Worm (Caenorhabditis elegans) whole organism, late embryonic: Measurements from ENCODE around the gene F59F3.6.

Experiments
- C08G9.2 ChIP-seq: sonication (generic microtip); optimal IDR thresholded peaks from 2 replicates; lab custom pipeline; 2016; ENCODE audit warnings: mild to moderate bottlenecking, missing genetic modification characterization, moderate library complexity, missing compliant biosample characterization
- K02D7.2 ChIP-seq: sonication (generic microtip); optimal IDR thresholded peaks from 2 replicates; lab custom pipeline; 2017; ENCODE audit warnings: mild to moderate bottlenecking, missing genetic modification characterization, missing compliant biosample characterization
- K09A11.1 ChIP-seq: sonication (generic microtip); optimal IDR thresholded peaks from 2 replicates; lab custom pipeline; 2017; ENCODE audit warnings: antibody characterized with exemption, mild to moderate bottlenecking, missing genetic modification characterization, missing compliant biosample characterization; ENCODE audit not compliant: insufficient read depth
- ahr-1 ChIP-seq: sonication (generic microtip); optimal IDR thresholded peaks from 2 replicates; lab custom pipeline; 2016; ENCODE audit warnings: missing genetic modification characterization, missing compliant biosample characterization
- ceh-14 ChIP-seq: sonication (generic microtip); optimal IDR thresholded peaks from 2 replicates; lab custom pipeline; 2016; ENCODE audit warnings: missing genotype, missing genetic modification characterization, missing compliant biosample characterization
- ceh-18 ChIP-seq: sonication (generic microtip); optimal IDR thresholded peaks from 2 replicates; lab custom pipeline; 2016; ENCODE audit warnings: missing genetic modification characterization, missing compliant biosample characterization
- ceh-19 ChIP-seq: fragments of 200-800 bp; sonication (Bioruptor generic); optimal IDR thresholded peaks from 2 replicates; lab custom pipeline; 2018; ENCODE audit warnings: mild to moderate bottlenecking, missing genetic modification characterization, missing compliant biosample characterization
- ceh-2 ChIP-seq: sonication (generic microtip); optimal IDR thresholded peaks from 2 replicates; lab custom pipeline; 2016; ENCODE audit warnings: missing genotype, missing genetic modification characterization, missing compliant biosample characterization
- ceh-22 ChIP-seq: sonication (generic microtip); optimal IDR thresholded peaks from 2 replicates; lab custom pipeline; 2017; ENCODE audit warnings: missing biosample characterization, missing genetic modification characterization
- ceh-30 ChIP-seq: fragments of 150-350 bp; optimal IDR thresholded peaks from 2 replicates; lab custom pipeline; 2014; ENCODE audit warnings: missing biosample characterization, missing genetic modification characterization
- ceh-31 ChIP-seq: sonication (generic microtip); optimal IDR thresholded peaks from 2 replicates; lab custom pipeline; 2016; ENCODE audit warnings: missing genetic modification characterization, missing compliant biosample characterization
- ceh-9 ChIP-seq: sonication (generic microtip); optimal IDR thresholded peaks from 2 replicates; lab custom pipeline; 2016; ENCODE audit warnings: mild to moderate bottlenecking, missing genetic modification characterization, inconsistent platforms, missing compliant biosample characterization
- dve-1 ChIP-seq: sonication (generic microtip); optimal IDR thresholded peaks from 2 replicates; lab custom pipeline; 2017; ENCODE audit warnings: antibody characterized with exemption, mild to moderate bottlenecking, missing genetic modification characterization, missing compliant biosample characterization
- elt-2 ChIP-seq: sonication (generic microtip); optimal IDR thresholded peaks from 2 replicates; lab custom pipeline; 2016; ENCODE audit warnings: missing genetic modification reagents, missing genetic modification characterization, missing compliant biosample characterization
- elt-4 ChIP-seq: sonication (generic microtip); optimal IDR thresholded peaks from 2 replicates; lab custom pipeline; 2016; ENCODE audit warnings: missing genetic modification characterization, missing compliant biosample characterization
- ets-4 ChIP-seq: sonication (generic microtip); optimal IDR thresholded peaks from 2 replicates; lab custom pipeline; 2016; ENCODE audit warnings: missing genetic modification characterization, missing compliant biosample characterization
- fkh-10 ChIP-seq: fragments of 150-350 bp; optimal IDR thresholded peaks from 2 replicates; lab custom pipeline; 2014; ENCODE audit warnings: missing biosample characterization, missing genetic modification reagents, missing genetic modification characterization
- fkh-6 ChIP-seq: sonication (generic microtip); optimal IDR thresholded peaks from 2 replicates; lab custom pipeline; 2016; ENCODE audit warnings: missing genetic modification characterization, missing compliant biosample characterization
- hlh-13 ChIP-seq: fragments of 200-800 bp; sonication (Bioruptor generic); optimal IDR thresholded peaks from 2 replicates; lab custom pipeline; 2018; ENCODE audit warnings: mild to moderate bottlenecking, missing genetic modification characterization, missing compliant biosample characterization
- hlh-15 ChIP-seq: sonication (generic microtip); optimal IDR thresholded peaks from 2 replicates; lab custom pipeline; 2016; ENCODE audit warnings: missing genetic modification characterization, missing compliant biosample characterization
- hlh-30 ChIP-seq: sonication (generic microtip); optimal IDR thresholded peaks from 2 replicates; lab custom pipeline; 2017; ENCODE audit warnings: antibody characterized with exemption, missing genetic modification characterization, missing compliant biosample characterization; ENCODE audit not compliant: insufficient read depth
- hlh-6 ChIP-seq: sonication (generic microtip); optimal IDR thresholded peaks from 2 replicates; lab custom pipeline; 2016; ENCODE audit warnings: missing genotype, missing genetic modification characterization, missing compliant biosample characterization
- hlh-8 ChIP-seq: sonication (generic microtip); optimal IDR thresholded peaks from 2 replicates; lab custom pipeline; 2016; ENCODE audit warnings: missing genotype, missing genetic modification characterization, missing compliant biosample characterization
- madf-2 ChIP-seq: sonication (generic microtip); optimal IDR thresholded peaks from 2 replicates; lab custom pipeline; 2017; ENCODE audit warnings: missing genetic modification characterization, missing compliant biosample characterization
- nfya-1 ChIP-seq: sonication (generic microtip); optimal IDR thresholded peaks from 2 replicates; lab custom pipeline; 2017; ENCODE audit warnings: missing genetic modification characterization, mild to moderate bottlenecking, missing compliant biosample characterization, antibody characterized with exemption, moderate library complexity
- nhr-11 ChIP-seq: fragments of 150-350 bp; optimal IDR thresholded peaks from 2 replicates; lab custom pipeline; 2014; ENCODE audit warnings: missing biosample characterization, missing genetic modification characterization
- pax-1 ChIP-seq: fragments of 150-350 bp; optimal IDR thresholded peaks from 2 replicates; lab custom pipeline; 2014; ENCODE audit warnings: missing biosample characterization, missing genetic modification characterization
- pha-4 ChIP-seq: fragments of 150-350 bp; optimal IDR thresholded peaks from 2 replicates; lab custom pipeline; 2018; ENCODE audit warnings: missing biosample characterization, missing genetic modification reagents, missing genetic modification characterization
- pqm-1 ChIP-seq: sonication (generic microtip); optimal IDR thresholded peaks from 2 replicates; lab custom pipeline; 2016; ENCODE audit warnings: missing genetic modification characterization, missing compliant biosample characterization
- pros-1 ChIP-seq: fragments of 150-350 bp; optimal IDR thresholded peaks from 2 replicates; lab custom pipeline; 2014; ENCODE audit warnings: missing biosample characterization, missing genetic modification reagents, missing genetic modification characterization
- sox-2 ChIP-seq: fragments of 200-800 bp; sonication (Bioruptor generic); IDR thresholded peaks from 2 replicates; pipeline ENCODE4 v1.3.6; 2022; ENCODE audit warnings: missing genetic modification reagents, missing genetic modification characterization, missing compliant biosample characterization
- tbx-7 ChIP-seq: sonication (generic microtip); optimal IDR thresholded peaks from 2 replicates; lab custom pipeline; 2016; ENCODE audit warnings: missing genotype, missing genetic modification characterization, missing compliant biosample characterization
- unc-42 ChIP-seq: sonication (generic microtip); optimal IDR thresholded peaks from 2 replicates; lab custom pipeline; 2016; ENCODE audit warnings: missing genotype, missing genetic modification characterization, missing compliant biosample characterization
- unc-86 ChIP-seq: sonication (generic microtip); optimal IDR thresholded peaks from 2 replicates; lab custom pipeline; 2016; ENCODE audit warnings: missing genetic modification characterization, missing compliant biosample characterization

Gene F59F3.6

ce11 chrX:10956972-10957678 lies 42.0 kb downstream of the F59F3.6 start:
- TF ChIP-seq elt-2 (tag; lab: Kevin White, UChicago) = peak; percentile 66
- TF ChIP-seq sox-2 (GFP tag; lab: Robert Waterston, UW) = no peak
- TF ChIP-seq nfya-1 (tag; lab: Kevin White, UChicago) = no peak

ce11 chrX:10953834-10954233 lies 45.2 kb downstream of the F59F3.6 start, which contains the start of gene pbo-4:
pbo-4 (plus strand) TSS chrX:10954134.
- TF ChIP-seq ceh-9 (tag; lab: Kevin White, UChicago) (no peak), unc-42 (tag; lab: Kevin White, UChicago) (no peak), ceh-2 (tag; lab: Kevin White, UChicago) (no peak), K02D7.2 (tag; lab: Kevin White, UChicago) (no peak), ceh-18 (tag; lab: Kevin White, UChicago) (no peak), tbx-7 (tag; lab: Kevin White, UChicago) (no peak), C08G9.2 (tag; lab: Kevin White, UChicago) (no peak), pax-1 (tag; lab: Kevin White, UChicago) (no peak), hlh-8 (tag; lab: Kevin White, UChicago) (no peak), dve-1 (tag; lab: Kevin White, UChicago) (no peak)
- TF ChIP-seq, all 69 proteins: peak for 0

- TF ChIP-seq ceh-19 (GFP tag; lab: Kevin White, UChicago) (no peak), hlh-6 (no peak)
Measured at ce11 chrX:10951922-10952321, 47.2 kb downstream of the F59F3.6 start.

ce11 chrX:10951168-10951567 lies 47.9 kb downstream of the F59F3.6 start, which contains the start of gene K09C8.7:
K09C8.7 (minus strand) TSS chrX:10951393.
- TF ChIP-seq madf-2 (tag; lab: Kevin White, UChicago) (no peak), ceh-19 (GFP tag; lab: Kevin White, UChicago) (no peak), fkh-10 (no peak), ceh-14 (tag; lab: Kevin White, UChicago) (no peak), ets-4 (tag; lab: Kevin White, UChicago) (no peak), elt-4 (tag; lab: Kevin White, UChicago) (no peak), ceh-30 (no peak), pqm-1 (tag; lab: Kevin White, UChicago) (no peak), hlh-15 (tag; lab: Kevin White, UChicago) (no peak), K09A11.1 (tag; lab: Kevin White, UChicago) (no peak), ceh-31 (tag; lab: Kevin White, UChicago) (no peak), tbx-7 (tag; lab: Kevin White, UChicago) (no peak), nfya-1 (tag; lab: Kevin White, UChicago) (no peak)

ce11 chrX:10948852-10949251 lies 50.2 kb downstream of the F59F3.6 start, which contains the start of gene T21B6.3:
T21B6.3 (minus strand) TSS chrX:10948952.
- TF ChIP-seq unc-86 (tag; lab: Kevin White, UChicago) (no peak), elt-4 (tag; lab: Kevin White, UChicago) (no peak), hlh-13 (GFP tag; lab: Kevin White, UChicago) (no peak), ceh-9 (tag; lab: Kevin White, UChicago) (no peak), pros-1 (tag; lab: Kevin White, UChicago) (no peak), K02D7.2 (tag; lab: Kevin White, UChicago) (no peak), pqm-1 (tag; lab: Kevin White, UChicago) (no peak), tbx-7 (tag; lab: Kevin White, UChicago) (no peak), hlh-8 (tag; lab: Kevin White, UChicago) (no peak), ceh-19 (GFP tag; lab: Kevin White, UChicago) (no peak), fkh-6 (tag; lab: Kevin White, UChicago) (no peak), ceh-30 (no peak), nhr-11 (no peak), ahr-1 (tag; lab: Kevin White, UChicago) (no peak), ceh-22 (tag; lab: Kevin White, UChicago) (no peak), unc-42 (tag; lab: Kevin White, UChicago) (no peak), pha-4 (no peak), hlh-6 (no peak), hlh-30 (tag; lab: Kevin White, UChicago) (no peak), ceh-18 (tag; lab: Kevin White, UChicago) (no peak)
